Fruit fly (Drosophila melanogaster) whole organism, embryonic: ENCODE measurements around the gene CG11458.

ENCODE experiments used
- Bdp1 ChIP-seq: fragments of 200-800 bp; sonication (Bioruptor generic); optimal IDR thresholded peaks from 3 replicates; lab custom pipeline; 2016; ENCODE audit warnings: missing biosample characterization, missing genetic modification characterization
- CG10274 ChIP-seq: fragments of 200-800 bp; sonication (Bioruptor generic); optimal IDR thresholded peaks from 3 replicates; lab custom pipeline; 2017; ENCODE audit warnings: missing biosample characterization, mild to moderate bottlenecking, missing genetic modification characterization
- CG10431 ChIP-seq: fragments of 200-800 bp; sonication (Bioruptor generic); optimal IDR thresholded peaks from 3 replicates; lab custom pipeline; 2018; ENCODE audit warnings: missing biosample characterization, mild to moderate bottlenecking, missing genetic modification characterization
- CG10462 ChIP-seq: fragments of 200-800 bp; sonication (Bioruptor generic); optimal IDR thresholded peaks from 2 replicates; lab custom pipeline; 2016; ENCODE audit warnings: missing biosample characterization, missing genetic modification characterization
- CG14441 ChIP-seq: fragments of 200-800 bp; sonication (Bioruptor generic); IDR thresholded peaks from 2 replicates; pipeline ENCODE4 v1.3.6; 2022; ENCODE audit warnings: missing biosample characterization, missing genetic modification characterization
- CG15011 ChIP-seq: fragments of 200-800 bp; sonication (Bioruptor generic); optimal IDR thresholded peaks from 3 replicates; lab custom pipeline; 2018; ENCODE audit warnings: missing biosample characterization, mild to moderate bottlenecking, missing genetic modification characterization
- CG15479 ChIP-seq: fragments of 200-800 bp; sonication (Bioruptor generic); optimal IDR thresholded peaks from 3 replicates; lab custom pipeline; 2019; ENCODE audit warnings: missing biosample characterization, mild to moderate bottlenecking, missing genetic modification characterization, moderate library complexity
- CG15696 ChIP-seq: fragments of 200-800 bp; sonication (Bioruptor generic); optimal IDR thresholded peaks from 2 replicates; lab custom pipeline; 2019; ENCODE audit warnings: missing biosample characterization, mild to moderate bottlenecking, missing genetic modification characterization, moderate library complexity
- CG17568 ChIP-seq: fragments of 200-800 bp; sonication (Bioruptor generic); optimal IDR thresholded peaks from 2 replicates; lab custom pipeline; 2018; ENCODE audit warnings: missing biosample characterization, mild to moderate bottlenecking, missing genetic modification characterization, moderate library complexity
- CG17912 ChIP-seq: fragments of 200-800 bp; sonication (Bioruptor generic); optimal IDR thresholded peaks from 2 replicates; lab custom pipeline; 2018; ENCODE audit warnings: missing biosample characterization, mild to moderate bottlenecking, missing genetic modification characterization
- CG3065 ChIP-seq: fragments of 200-800 bp; sonication (Bioruptor generic); optimal IDR thresholded peaks from 2 replicates; lab custom pipeline; 2016; ENCODE audit warnings: missing biosample characterization, missing genetic modification characterization
- CG33557 ChIP-seq: fragments of 200-800 bp; sonication (Bioruptor generic); optimal IDR thresholded peaks from 2 replicates; lab custom pipeline; 2019; ENCODE audit warnings: missing biosample characterization, mild to moderate bottlenecking, missing genetic modification characterization, moderate library complexity
- CG4854 ChIP-seq: fragments of 200-800 bp; sonication (Bioruptor generic); optimal IDR thresholded peaks from 2 replicates; lab custom pipeline; 2016; ENCODE audit warnings: missing biosample characterization, missing genetic modification characterization, inconsistent platforms
- CG5245 ChIP-seq: fragments of 200-800 bp; sonication (Bioruptor generic); optimal IDR thresholded peaks from 3 replicates; lab custom pipeline; 2016; ENCODE audit warnings: missing biosample characterization, missing genetic modification characterization
- CG6654 ChIP-seq: fragments of 200-800 bp; sonication (Bioruptor generic); optimal IDR thresholded peaks from 2 replicates; lab custom pipeline; 2017; ENCODE audit warnings: missing biosample characterization, mild to moderate bottlenecking, missing genetic modification characterization
- CG7786 ChIP-seq: fragments of 200-800 bp; sonication (Bioruptor generic); optimal IDR thresholded peaks from 2 replicates; lab custom pipeline; 2016; ENCODE audit warnings: missing biosample characterization, missing genetic modification characterization
- CG7839 ChIP-seq: fragments of 200-800 bp; sonication (Bioruptor generic); optimal IDR thresholded peaks from 3 replicates; lab custom pipeline; 2018; ENCODE audit warnings: missing biosample characterization, mild to moderate bottlenecking, missing genetic modification characterization, moderate library complexity
- CG9609 ChIP-seq: fragments of 200-800 bp; sonication (Bioruptor generic); optimal IDR thresholded peaks from 3 replicates; lab custom pipeline; 2016; ENCODE audit warnings: missing biosample characterization, missing genetic modification characterization
- HmgD ChIP-seq: fragments of 200-800 bp; sonication (Bioruptor generic); optimal IDR thresholded peaks from 3 replicates; lab custom pipeline; 2016; ENCODE audit warnings: missing biosample characterization, missing genetic modification characterization
- HmgZ ChIP-seq: fragments of 200-800 bp; sonication (Bioruptor generic); optimal IDR thresholded peaks from 2 replicates; lab custom pipeline; 2018; ENCODE audit warnings: missing biosample characterization, mild to moderate bottlenecking, missing genetic modification characterization
- Hr51 ChIP-seq, 2 experiments: fragments of 200-800 bp; sonication (Bioruptor generic); optimal IDR thresholded peaks; 2 replicates in 1 of 2; 3 replicates in 1 of 2; lab custom pipeline; 2016 to 2018; ENCODE audit warnings: missing biosample characterization in 2 of 2, missing genetic modification characterization in 2 of 2, mild to moderate bottlenecking in 1 of 2, moderate library complexity in 1 of 2
- MTF-1 ChIP-seq: fragments of 200-800 bp; sonication (Bioruptor generic); optimal IDR thresholded peaks from 2 replicates; lab custom pipeline; 2018; ENCODE audit warnings: missing biosample characterization, mild to moderate bottlenecking, missing genetic modification characterization, borderline replicate concordance
- Nf-YB ChIP-seq: fragments of 200-800 bp; sonication (Bioruptor generic); optimal IDR thresholded peaks from 3 replicates; lab custom pipeline; 2019; ENCODE audit warnings: missing biosample characterization, mild to moderate bottlenecking, missing genetic modification characterization, moderate library complexity
- Poxn ChIP-seq: fragments of 200-800 bp; sonication (Bioruptor generic); IDR thresholded peaks from 2 replicates; pipeline ENCODE4 v1.3.6; 2022; ENCODE audit warnings: missing biosample characterization, missing genetic modification characterization
- Six4 ChIP-seq: fragments of 200-800 bp; sonication (Bioruptor generic); optimal IDR thresholded peaks from 2 replicates; lab custom pipeline; 2016; ENCODE audit warnings: missing biosample characterization, missing genetic modification characterization
- Taf1 ChIP-seq: fragments of 200-800 bp; sonication (Bioruptor generic); IDR thresholded peaks from 2 replicates; pipeline ENCODE4 v1.3.6; 2022; ENCODE audit warnings: missing biosample characterization, missing genetic modification characterization
- abd-A ChIP-seq: fragments of 200-800 bp; sonication (Bioruptor generic); optimal IDR thresholded peaks from 3 replicates; lab custom pipeline; 2019; ENCODE audit warnings: missing biosample characterization, mild to moderate bottlenecking, missing genetic modification characterization, moderate library complexity
- ase ChIP-seq: fragments of 200-800 bp; sonication (Bioruptor generic); IDR thresholded peaks from 3 replicates; pipeline ENCODE4 v1.3.6; 2022; ENCODE audit warnings: missing biosample characterization, missing genetic modification characterization
- cas ChIP-seq: fragments of 200-800 bp; sonication (Bioruptor generic); IDR thresholded peaks from 2 replicates; pipeline ENCODE4 v1.3.6; 2022; ENCODE audit warnings: missing biosample characterization, missing genetic modification characterization
- chinmo ChIP-seq: fragments of 200-800 bp; sonication (Bioruptor generic); IDR thresholded peaks from 4 replicates; pipeline ENCODE4 v1.3.6; 2022; ENCODE audit warnings: missing biosample characterization, missing genetic modification characterization; ENCODE audit not compliant: partially characterized antibody
- chn ChIP-seq: fragments of 200-800 bp; sonication (Bioruptor generic); optimal IDR thresholded peaks from 2 replicates; lab custom pipeline; 2016; ENCODE audit warnings: missing biosample characterization, missing genetic modification characterization
- crp ChIP-seq, 2 experiments: fragments of 200-800 bp; sonication (Bioruptor generic); optimal IDR thresholded peaks; 2 replicates in 1 of 2; 3 replicates in 1 of 2; lab custom pipeline; 2017; ENCODE audit warnings: missing biosample characterization in 2 of 2, missing genetic modification characterization in 2 of 2, mild to moderate bottlenecking in 1 of 2, moderate library complexity in 1 of 2
- cwo ChIP-seq: fragments of 200-800 bp; sonication (Bioruptor generic); optimal IDR thresholded peaks from 3 replicates; lab custom pipeline; 2017; ENCODE audit warnings: missing biosample characterization, missing genetic modification characterization, mild to moderate bottlenecking, moderate library complexity, missing genetic modification reagents
- ems ChIP-seq: fragments of 200-800 bp; sonication (Bioruptor generic); optimal IDR thresholded peaks from 3 replicates; lab custom pipeline; 2016; ENCODE audit warnings: missing biosample characterization, missing genetic modification characterization
- ewg ChIP-seq: fragments of 200-800 bp; sonication (Bioruptor generic); optimal IDR thresholded peaks from 3 replicates; lab custom pipeline; 2017; ENCODE audit warnings: mild to moderate bottlenecking, missing biosample characterization, missing genetic modification reagents, missing genetic modification characterization
- fd102C ChIP-seq: fragments of 200-800 bp; sonication (Bioruptor generic); optimal IDR thresholded peaks from 2 replicates; lab custom pipeline; 2018; ENCODE audit warnings: missing biosample characterization, mild to moderate bottlenecking, missing genetic modification characterization, moderate library complexity
- ftz-f1 ChIP-seq: fragments of 200-800 bp; sonication (Bioruptor generic); optimal IDR thresholded peaks from 2 replicates; lab custom pipeline; 2016; ENCODE audit warnings: missing biosample characterization, missing genetic modification characterization
- ham ChIP-seq: fragments of 200-800 bp; sonication (Bioruptor generic); IDR thresholded peaks from 2 replicates; pipeline ENCODE4 v1.3.6; 2022; ENCODE audit warnings: missing biosample characterization, missing genetic modification characterization
- ind ChIP-seq: fragments of 200-800 bp; sonication (Bioruptor generic); optimal IDR thresholded peaks from 3 replicates; lab custom pipeline; 2016; ENCODE audit warnings: missing biosample characterization, missing genetic modification characterization
- insv ChIP-seq, 2 experiments: fragments of 200-800 bp; sonication (Bioruptor generic); optimal IDR thresholded peaks; 3 replicates each; lab custom pipeline; 2016 to 2018; ENCODE audit warnings: missing biosample characterization in 2 of 2, missing genetic modification characterization in 2 of 2
- kay ChIP-seq: fragments of 200-800 bp; sonication (Bioruptor generic); optimal IDR thresholded peaks from 2 replicates; lab custom pipeline; 2016; ENCODE audit warnings: missing biosample characterization, missing genetic modification characterization
- ken ChIP-seq: fragments of 200-800 bp; sonication (Bioruptor generic); IDR thresholded peaks from 3 replicates; pipeline ENCODE4 v1.3.6; 2022; ENCODE audit warnings: missing biosample characterization, missing genetic modification characterization
- kni ChIP-seq: fragments of 200-800 bp; sonication (Bioruptor generic); optimal IDR thresholded peaks from 3 replicates; lab custom pipeline; 2017; ENCODE audit warnings: mild to moderate bottlenecking, missing biosample characterization, missing genetic modification reagents, missing genetic modification characterization
- maf-S ChIP-seq: fragments of 200-800 bp; sonication (Bioruptor generic); optimal IDR thresholded peaks from 2 replicates; lab custom pipeline; 2016; ENCODE audit warnings: missing biosample characterization, missing genetic modification characterization
- pb ChIP-seq: fragments of 200-800 bp; sonication (Bioruptor generic); optimal IDR thresholded peaks from 3 replicates; lab custom pipeline; 2016; ENCODE audit warnings: missing biosample characterization, missing genetic modification characterization
- peb ChIP-seq: fragments of 200-800 bp; sonication (Bioruptor generic); IDR thresholded peaks from 2 replicates; pipeline ENCODE4 v1.3.6; 2022; ENCODE audit warnings: missing biosample characterization, missing genetic modification characterization
- pum ChIP-seq: fragments of 200-800 bp; sonication (Bioruptor generic); optimal IDR thresholded peaks from 2 replicates; lab custom pipeline; 2016; ENCODE audit warnings: missing biosample characterization, missing genetic modification characterization
- sc ChIP-seq, 3 experiments: fragments of >200 bp in 2 of 3; fragments of 200-800 bp in 1 of 3; sonication (Bioruptor generic) in 1 of 3; optimal IDR thresholded peaks; 2 replicates in 2 of 3; 3 replicates in 1 of 3; lab custom pipeline; 2017; ENCODE audit warnings: mild to moderate bottlenecking in 1 of 3, missing biosample characterization in 1 of 3, missing genetic modification characterization in 1 of 3, missing genetic modification reagents in 1 of 3
- scrt ChIP-seq: fragments of 200-800 bp; sonication (Bioruptor generic); optimal IDR thresholded peaks from 2 replicates; lab custom pipeline; 2018; ENCODE audit warnings: missing biosample characterization, mild to moderate bottlenecking, missing genetic modification characterization, moderate library complexity
- slp2 ChIP-seq: fragments of 200-800 bp; sonication (Bioruptor generic); optimal IDR thresholded peaks from 2 replicates; lab custom pipeline; 2016; ENCODE audit warnings: missing biosample characterization, missing genetic modification characterization

The CG11458 gene

dm6 chr3L:20923030-20923591, 17.5 kb downstream of the CG11458 start (continued):
- TF ChIP-seq pb (no peak), ewg (GFP tag; lab: Kevin White, UChicago) (peak; percentile 20), CG15479 (GFP tag; lab: Kevin White, UChicago) (no peak), CG7839 (tag; lab: Kevin White, UChicago) (peak; percentile 54), scrt (GFP tag; lab: Kevin White, UChicago) (no peak), ind (GFP tag; lab: Kevin White, UChicago) (peak; percentile 10), ase (GFP tag; lab: Robert Waterston, UW) (no peak), fd102C (GFP tag; lab: Kevin White, UChicago) (peak; percentile 53), slp2 (GFP tag; lab: Kevin White, UChicago) (no peak), CG14441 (GFP tag; lab: Robert Waterston, UW) (no peak), maf-S (peak; percentile 15), CG15696 (tag; lab: Kevin White, UChicago) (peak; percentile 61), Poxn (GFP tag; lab: Robert Waterston, UW) (no peak), sc (optimal IDR thresholded peaks at IDR 0.05; lab: Kevin White, UChicago) (no peak), sc (GFP tag; optimal IDR thresholded peaks at IDR 0.05; lab: Kevin White, UChicago) (peak; percentile 33), CG17568 (no peak), CG10274 (GFP tag; lab: Kevin White, UChicago) (no peak), chn (GFP tag; lab: Kevin White, UChicago) (peak; percentile 54), ken (no peak), cas (no peak), chinmo (GFP tag; lab: Robert Waterston, UW) (no peak), MTF-1 (GFP tag; lab: Kevin White, UChicago) (no peak), Six4 (GFP tag; lab: Kevin White, UChicago) (peak; percentile 3), insv (GFP tag; optimal IDR thresholded peaks at IDR 0.05; lab: Kevin White, UChicago) (no peak), CG4854 (no peak), crp (GFP tag; optimal IDR thresholded peaks at IDR 0.05; lab: Kevin White, UChicago) (no peak), kni (GFP tag; lab: Kevin White, UChicago) (no peak), CG33557 (GFP tag; lab: Kevin White, UChicago) (peak; percentile 5), Hr51 (GFP tag; optimal IDR thresholded peaks at IDR 0.05; lab: Kevin White, UChicago) (peak in 1 of 2 experiments; percentile 37), Nf-YB (no peak), CG7786 (no peak), CG10431 (GFP tag; lab: Kevin White, UChicago) (no peak), kay (GFP tag; lab: Kevin White, UChicago) (no peak), ems (GFP tag; lab: Kevin White, UChicago) (peak; percentile 18), Taf1 (GFP tag; lab: Robert Waterston, UW) (no peak), CG6654 (GFP tag; lab: Kevin White, UChicago) (no peak), CG15011 (no peak), ftz-f1 (GFP tag; lab: Kevin White, UChicago) (no peak), pum (GFP tag; lab: Kevin White, UChicago) (peak; percentile 29), abd-A (tag; lab: Kevin White, UChicago) (no peak), Bdp1 (GFP tag; lab: Kevin White, UChicago) (no peak), HmgD (no peak), CG3065 (GFP tag; lab: Kevin White, UChicago) (no peak), CG10462 (GFP tag; lab: Kevin White, UChicago) (peak; percentile 10), CG17912 (GFP tag; lab: Kevin White, UChicago) (no peak), cwo (GFP tag; lab: Kevin White, UChicago) (no peak), ham (GFP tag; lab: Robert Waterston, UW) (no peak), CG9609 (GFP tag; lab: Kevin White, UChicago) (peak; percentile 41), CG5245 (GFP tag; lab: Kevin White, UChicago) (peak; percentile 28), HmgZ (tag; lab: Kevin White, UChicago) (no peak), peb (GFP tag; lab: Robert Waterston, UW) (0 out of 2 replicates have a peak, but pooled peaks have one; percentile 40)
